Fruit fly (Drosophila melanogaster) whole organism: ENCODE measurements around the gene Gr10a.

Experiments used
- CG8478 ChIP-seq: fragments of >200 bp; optimal IDR thresholded peaks from 2 replicates; lab custom pipeline; 2018; ENCODE audit warnings: inconsistent platforms
- Dll ChIP-seq: fragments of >200 bp; optimal IDR thresholded peaks from 2 replicates; lab custom pipeline; 2017
- EcR ChIP-seq, 2 experiments: fragments of >200 bp; optimal IDR thresholded peaks; 2 replicates each; lab custom pipeline; 2017; ENCODE audit warnings: missing biosample characterization in 2 of 2, missing genetic modification characterization in 2 of 2, missing genetic modification reagents in 2 of 2
- psq ChIP-seq: fragments of >200 bp; optimal IDR thresholded peaks from 2 replicates; lab custom pipeline; 2017

- TF ChIP-seq EcR (GFP tag; optimal IDR thresholded peaks at IDR 0.05; lab: Kevin White, UChicago) (no peak), psq (lab: Kevin White, UChicago) (no peak), CG8478 (lab: Kevin White, UChicago) (no peak), Dll (lab: Kevin White, UChicago) (no peak)
Measured at dm6 chrX:11439270-11439669, 22.0 kb upstream of the Gr10a start.
